Fruit fly (Drosophila melanogaster) whole organism, larva: ENCODE measurements around the gene CG32354.
A peak's percentile ranks its signal among the peaks of the same experiment; 100 is the strongest.

ENCODE experiments used
- noc ChIP-seq: fragments of 200-800 bp; sonication (Bioruptor generic); optimal IDR thresholded peaks from 3 replicates; lab custom pipeline; 2019; ENCODE audit warnings: missing biosample characterization, mild to moderate bottlenecking, missing genetic modification characterization, moderate library complexity

CG32354 gene

DNA sequence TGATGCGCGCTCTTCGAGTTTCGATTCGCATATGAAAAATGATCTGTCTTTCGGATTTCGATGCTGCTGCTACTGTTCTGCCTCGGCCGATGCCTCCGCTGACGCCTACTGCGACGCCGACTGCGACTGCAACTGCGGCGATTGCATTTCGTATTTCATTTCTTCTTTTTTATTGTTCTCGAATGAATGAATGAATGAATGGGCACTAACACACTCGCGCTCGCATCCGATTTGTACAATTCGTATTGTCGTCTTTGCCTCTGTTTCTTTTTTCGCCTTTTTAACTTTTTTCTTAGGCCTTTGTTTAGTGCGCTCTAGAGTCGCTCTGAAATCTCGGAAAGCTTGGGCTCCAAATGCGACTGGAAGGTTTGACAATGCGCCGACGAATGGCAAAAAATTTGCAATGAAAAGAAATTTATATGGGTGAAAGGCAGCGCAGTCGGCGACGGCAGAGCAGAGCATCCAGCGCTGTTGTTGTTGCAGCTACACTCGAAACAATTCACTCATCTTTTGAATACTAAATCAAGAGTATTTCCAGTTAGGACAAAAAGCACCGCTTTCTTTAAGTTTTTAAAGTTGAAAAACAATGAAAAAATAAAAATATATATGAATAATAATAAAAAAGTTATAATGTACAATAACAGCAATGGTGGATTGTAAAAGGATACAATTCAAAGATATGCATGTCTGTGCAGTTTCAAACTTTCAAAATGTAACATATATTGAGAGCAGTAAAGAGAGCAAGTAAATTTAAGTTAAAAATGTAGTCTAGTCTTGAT is at the start of gene CG32354:
TSS of gene CG32354 (minus strand) at position 398 of the 779 bp plus-strand sequence.
- no peak for TF ChIP-seq noc (tag; lab: Kevin White, UChicago)

DNA sequence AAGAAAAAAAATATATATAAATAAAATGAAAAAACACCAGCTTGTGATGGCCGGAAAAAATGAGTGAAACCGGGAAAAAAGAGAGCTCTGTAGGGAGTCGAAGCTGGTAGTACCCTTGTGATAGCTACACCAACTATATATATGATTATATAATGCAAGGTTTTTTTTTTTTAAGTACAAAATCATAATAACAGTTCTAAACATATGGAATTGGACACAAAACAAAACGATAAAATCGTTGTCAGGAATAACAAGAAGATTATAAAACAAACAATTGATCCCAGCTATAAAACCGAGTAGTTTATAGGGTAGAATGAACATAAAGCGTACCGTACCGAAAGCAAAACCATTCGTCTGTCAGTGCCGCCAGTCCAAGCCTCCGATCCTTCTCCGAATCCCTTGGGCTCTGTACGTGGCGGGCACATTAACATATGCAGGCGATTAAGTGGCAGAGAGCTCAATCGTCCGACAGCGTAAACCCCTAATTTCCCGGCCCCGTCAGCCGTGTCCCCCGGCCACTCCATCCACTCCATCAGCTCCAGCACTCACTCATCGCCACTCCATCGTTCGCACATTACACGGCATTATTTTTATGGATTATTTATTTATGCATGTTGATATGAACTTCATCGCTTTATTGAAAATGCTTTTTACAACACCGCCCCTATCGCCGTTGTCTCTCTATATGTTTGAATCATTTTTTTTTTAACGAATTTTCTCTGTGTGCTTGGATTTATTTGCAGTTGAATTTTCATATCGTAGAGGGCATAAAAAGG is 39.4 kb upstream of the CG32354 start:
- TF ChIP-seq noc (tag; lab: Kevin White, UChicago) = no peak

DNA sequence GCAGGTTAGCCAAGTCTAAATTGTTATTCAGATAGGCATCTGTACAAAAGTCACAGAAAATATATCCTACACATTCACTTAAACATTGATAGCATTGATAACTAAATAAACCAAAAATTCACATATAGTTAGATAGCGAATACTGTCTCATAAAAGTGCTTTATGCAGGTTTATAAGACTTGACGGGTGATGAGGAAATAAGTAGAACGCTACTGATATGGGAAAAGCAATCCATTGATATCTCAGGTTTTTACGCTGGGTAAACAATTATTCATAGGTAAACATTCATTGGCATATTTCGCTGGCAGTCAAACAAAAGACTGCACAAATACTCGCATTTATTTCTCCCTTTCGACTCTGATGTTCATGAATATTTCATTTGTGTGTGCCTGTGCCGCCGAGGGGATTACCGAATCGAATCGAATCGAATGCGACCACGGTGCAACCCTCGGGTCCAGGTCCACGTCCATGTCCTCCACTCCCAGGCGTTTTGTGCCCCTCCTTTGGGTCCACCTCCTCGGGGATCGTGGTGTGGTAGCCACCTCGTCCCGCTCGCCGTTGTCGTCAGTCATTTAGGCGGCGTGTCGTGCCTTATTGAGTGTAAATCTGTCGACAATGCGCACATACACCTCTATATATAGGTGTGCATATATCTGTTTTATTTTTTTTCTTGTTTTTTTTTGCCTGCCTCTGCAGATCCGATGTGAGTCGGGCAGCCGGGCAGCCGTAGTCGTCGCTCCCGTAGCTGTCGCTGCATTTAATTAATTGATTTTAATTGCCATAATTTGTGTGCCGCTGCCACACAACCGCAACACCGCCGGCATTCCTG is 38.3 kb upstream of the CG32354 start:
- TF ChIP-seq noc (tag; lab: Kevin White, UChicago) = no peak

DNA sequence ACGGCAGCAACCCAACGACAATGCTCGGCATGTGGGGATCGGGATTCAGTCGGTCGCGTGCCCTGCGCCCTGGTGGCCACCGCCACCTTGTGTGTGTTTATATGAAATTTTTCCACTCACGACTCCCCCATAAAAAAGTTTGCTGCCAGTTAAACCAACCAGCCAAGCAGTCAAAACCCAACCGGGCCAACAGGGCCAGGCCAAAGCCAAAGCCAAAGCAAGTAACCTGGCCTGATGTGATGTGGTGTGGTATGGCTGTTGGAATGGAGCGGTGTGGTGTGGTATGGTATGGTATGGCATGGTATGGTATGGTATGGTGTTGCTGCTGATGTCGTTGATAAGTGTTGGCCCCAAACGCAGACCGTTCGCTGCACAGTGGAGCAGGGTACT is 37.6 kb upstream of the CG32354 start:
- no peak for TF ChIP-seq noc (tag; lab: Kevin White, UChicago)

DNA sequence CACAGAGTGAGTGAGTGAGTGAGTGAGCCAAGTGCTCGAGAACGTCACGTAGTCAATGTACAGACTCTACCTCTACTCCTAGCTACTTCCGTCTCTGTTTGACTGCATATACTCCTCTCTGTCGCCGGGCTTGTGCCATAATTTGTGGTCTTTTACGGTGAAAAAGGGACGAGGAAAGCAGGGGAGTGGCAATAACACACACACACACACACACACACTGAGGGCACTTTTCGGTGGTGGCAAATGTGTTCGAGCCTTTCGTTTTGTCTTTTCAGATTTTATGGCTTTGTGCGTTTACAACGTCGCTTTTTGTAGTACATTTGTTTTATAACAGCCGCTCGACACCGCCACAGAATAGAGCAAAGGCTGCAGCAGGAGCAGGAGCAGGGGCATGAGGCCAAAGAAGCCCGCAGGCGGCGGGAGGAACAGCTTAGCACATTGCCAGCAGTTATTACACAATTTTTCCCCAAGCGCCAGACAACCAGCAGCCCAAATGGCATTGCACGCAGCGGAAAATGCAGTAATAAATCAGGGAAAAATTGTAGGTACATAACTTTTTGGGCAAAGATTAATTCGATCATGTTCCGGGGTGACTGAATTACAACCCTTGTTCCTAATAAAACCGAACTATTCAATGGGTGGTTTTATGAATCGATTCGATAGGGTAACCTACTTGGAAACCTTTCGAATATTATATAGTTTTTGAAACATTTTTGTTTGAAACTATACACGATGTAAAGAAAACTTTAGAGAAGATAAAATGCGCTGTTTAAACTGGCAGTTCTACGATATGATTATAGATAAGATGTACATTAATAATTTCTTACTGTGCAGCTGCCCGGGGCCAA is 37.0 kb upstream of the CG32354 start:
- TF ChIP-seq noc (tag; lab: Kevin White, UChicago) = no peak

DNA sequence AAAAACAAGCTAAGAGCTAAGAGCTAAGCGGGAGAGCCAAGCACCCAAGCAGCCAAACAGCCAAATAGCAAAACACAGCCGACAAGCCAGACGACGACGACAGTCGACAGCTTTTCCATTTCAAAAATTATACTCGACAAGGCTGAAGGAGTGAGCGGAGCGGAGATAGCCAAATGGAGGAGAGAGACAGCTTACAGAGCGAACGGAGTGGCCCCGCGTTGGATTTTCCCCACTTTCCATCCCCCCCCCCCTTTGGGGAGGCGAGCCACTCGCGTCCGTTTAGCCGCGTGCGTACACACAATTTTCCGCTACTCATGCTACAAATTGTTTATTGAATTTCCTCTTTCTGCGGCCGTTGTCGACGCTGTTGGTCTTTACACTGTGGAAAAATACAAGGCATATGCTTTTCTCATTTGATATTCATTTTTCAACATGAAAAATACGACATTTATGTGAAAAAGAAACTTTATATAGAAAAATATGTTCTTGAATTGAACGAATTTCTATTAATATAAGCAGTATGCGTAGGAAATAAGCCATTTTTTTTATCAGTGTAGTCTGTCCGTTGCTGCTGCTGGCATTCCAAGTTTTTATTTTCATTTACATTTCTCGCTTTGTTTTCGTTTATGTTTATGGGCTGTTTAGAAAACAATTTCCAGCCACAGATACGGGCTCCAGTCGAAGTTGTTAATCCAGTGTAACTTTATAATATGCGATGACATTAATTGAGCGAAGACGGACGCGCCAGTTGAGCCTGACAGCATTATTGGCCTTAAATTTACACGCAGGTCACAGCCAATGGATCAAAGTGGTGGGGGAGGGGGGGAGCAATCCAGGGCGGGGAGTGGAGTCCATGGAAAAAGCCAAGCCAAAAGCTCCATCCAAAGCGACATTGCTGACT is 36.1 kb upstream of the CG32354 start:
- TF ChIP-seq noc (tag; lab: Kevin White, UChicago) = peak; percentile 89

DNA sequence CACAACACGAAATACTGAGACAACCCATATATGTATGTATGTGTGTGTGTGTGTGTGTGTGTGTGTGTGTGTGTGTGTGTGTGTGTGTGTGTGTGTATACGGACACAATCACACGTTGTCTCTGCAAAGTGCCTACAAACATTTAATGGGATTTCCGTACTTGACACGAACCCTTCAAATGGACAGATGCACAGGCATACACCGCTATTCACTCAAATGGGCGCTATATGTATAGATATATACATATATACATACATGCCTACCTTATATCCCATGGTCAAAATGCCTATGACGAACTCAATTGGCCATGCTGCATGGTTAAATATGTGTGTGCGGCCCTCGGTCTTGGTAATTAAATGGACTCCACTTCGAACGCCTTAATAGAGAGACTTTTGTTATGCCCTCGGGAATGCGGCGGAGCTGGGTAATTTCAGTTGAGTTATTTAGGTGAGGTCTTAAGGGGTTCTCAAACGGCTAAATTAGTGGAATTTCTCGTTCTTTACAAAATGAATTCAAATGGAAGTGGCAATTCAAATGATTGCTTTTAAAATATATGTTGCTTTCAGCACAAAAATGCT is 34.6 kb upstream of the CG32354 start:
- no peak for TF ChIP-seq noc (tag; lab: Kevin White, UChicago)

DNA sequence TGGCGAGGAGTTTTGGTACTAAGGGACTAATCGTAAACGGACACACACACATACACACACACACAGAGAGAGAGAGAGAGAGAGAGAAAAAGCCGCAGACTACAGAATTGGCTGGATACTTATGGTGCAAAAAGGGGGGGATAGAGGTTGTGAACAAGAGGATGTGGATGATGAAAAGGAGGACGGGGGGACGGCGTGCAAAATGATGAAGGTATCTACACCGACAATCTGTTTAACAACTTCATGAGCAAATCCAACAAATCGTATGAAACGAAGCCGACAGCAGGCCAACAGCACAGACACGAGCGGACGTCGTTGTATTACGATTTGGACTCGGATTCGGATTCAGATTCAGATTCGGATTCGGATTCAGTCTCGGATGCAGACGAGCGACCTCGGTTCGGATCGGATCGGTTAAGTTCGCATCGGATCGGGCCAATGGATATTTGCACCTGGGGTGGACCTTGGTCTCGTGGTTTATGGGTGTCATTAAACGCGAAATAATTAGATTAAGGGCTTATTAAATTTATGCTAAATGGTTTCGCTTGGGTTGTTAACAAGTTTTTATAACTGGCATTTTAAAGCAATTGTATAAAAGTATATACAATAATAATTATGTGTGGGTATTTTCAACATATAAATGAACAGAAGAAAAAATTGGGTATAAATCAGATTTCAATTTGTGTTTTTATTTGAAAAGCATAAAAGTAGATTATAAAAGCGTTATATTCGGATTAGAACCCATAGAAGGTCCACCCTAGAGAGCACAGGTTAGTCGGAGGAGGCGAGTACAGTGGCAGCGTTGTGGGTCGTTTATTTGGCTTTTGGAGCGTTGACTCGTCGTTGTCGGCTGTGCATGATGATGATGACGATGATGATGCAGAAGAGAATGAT is 33.3 kb upstream of the CG32354 start:
- peak; percentile 91 for TF ChIP-seq noc (tag; lab: Kevin White, UChicago)

DNA sequence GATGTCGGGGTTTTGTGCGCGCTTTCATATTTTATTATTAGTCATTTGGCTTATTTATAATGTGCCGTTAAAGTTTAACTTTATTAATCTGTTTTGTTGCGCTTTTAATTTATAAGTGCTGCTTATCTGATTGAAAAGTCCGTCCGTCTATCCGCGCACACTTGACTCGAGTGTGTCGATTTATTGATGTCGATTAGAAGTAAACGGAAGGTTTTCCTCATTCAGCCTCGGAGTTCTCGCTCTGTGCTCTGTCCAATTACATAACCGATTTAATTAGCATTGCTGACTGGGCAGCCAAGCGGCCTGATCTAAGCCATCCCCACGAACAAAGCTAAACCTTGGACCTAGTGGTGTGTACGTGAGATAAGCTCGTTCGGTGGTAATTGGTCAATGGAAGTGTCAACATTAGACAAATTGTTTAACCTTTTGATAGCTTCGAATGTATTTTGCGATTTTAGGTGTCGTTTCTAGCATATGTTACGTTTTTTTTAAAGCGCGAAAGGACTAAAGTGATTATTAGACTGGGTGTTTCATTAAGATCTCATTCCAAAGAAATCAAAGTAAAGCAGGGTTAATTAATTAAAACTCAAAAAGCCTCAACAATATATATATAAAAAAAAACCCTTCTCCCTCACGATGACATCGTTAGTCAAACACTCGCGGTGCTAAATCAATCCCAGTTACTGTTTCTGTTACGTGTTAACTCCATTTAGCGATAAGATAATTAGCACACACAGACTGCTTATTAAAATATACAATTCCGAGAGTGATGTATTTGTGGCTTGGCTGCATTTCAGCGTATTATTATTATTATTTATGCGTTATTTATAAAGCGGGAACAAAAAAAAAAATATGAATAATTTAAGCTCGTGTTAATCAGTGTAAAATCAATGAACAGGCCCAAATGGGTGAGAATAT is 31.7 kb upstream of the CG32354 start:
- TF ChIP-seq noc (tag; lab: Kevin White, UChicago) = peak; percentile 91

DNA sequence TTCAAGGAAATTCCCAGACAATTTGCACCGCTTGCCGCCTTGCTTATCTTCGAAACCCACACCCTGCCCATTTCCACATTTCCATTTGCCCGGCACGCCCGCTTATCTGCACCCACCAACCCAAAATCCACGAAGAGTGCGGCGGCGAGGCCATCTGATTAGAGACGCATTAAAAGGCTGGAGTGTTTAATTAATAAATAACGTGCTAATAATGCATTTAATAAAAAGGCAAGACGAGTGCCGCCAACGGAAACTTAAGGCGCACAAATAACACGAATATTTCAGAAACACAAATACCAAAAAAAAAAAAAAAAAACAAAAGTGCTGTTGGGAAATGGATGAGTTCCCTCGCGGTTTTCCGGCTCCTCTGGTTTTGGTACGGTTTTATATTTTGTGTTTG is 31.0 kb upstream of the CG32354 start:
- TF ChIP-seq noc (tag; lab: Kevin White, UChicago) = no peak

DNA sequence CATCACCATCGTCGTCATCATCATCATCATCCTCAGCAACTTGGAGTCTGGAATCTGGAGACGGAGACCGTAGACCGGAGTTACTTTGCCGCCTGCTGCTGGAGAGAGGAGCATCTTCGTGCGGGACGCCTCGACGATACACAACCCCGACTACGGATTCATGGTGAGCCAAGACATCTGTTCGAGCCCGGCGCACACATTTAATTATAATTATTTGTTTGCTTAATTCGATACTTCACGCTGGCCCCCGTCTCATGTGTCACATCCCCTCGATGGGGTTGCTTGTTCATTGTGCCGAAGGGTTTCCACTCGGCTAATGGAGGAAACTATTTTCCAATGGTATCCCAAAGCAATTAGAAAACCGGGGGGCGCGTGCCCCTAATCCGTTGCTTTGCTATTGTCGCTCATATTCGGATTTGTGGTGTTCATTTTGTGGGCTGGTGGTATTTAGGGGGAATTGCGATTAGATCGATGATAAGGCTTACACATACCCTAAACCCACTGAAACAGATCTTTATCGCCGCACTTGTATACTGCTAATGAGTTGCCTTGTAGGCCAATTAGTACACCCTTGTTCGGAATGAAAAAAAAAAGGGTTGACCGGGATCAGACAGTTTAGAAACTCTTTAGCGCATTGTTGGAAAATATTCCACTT is 30.1 kb upstream of the CG32354 start:
- TF ChIP-seq noc (tag; lab: Kevin White, UChicago) = no peak
